Fruit fly (Drosophila melanogaster): ENCODE data around the gene Myo95E.

Myo95E gene

dm6 chr3R:24108902-24109389 lies 52.4 kb downstream of the Myo95E start, which contains the start of the genes eIF4EHP and CG18428 (continued):
- TF ChIP-seq Hr38 (GFP tag; optimal IDR thresholded peaks at IDR 0.05) (peak; percentile 6), CG6163 (GFP tag; IDR thresholded peaks at IDR 0.05) (no peak; the same call in 2 of the 3 replicates), vri (GFP tag; optimal IDR thresholded peaks at IDR 0.05) (peak; percentile 90), CG3032 (tag; optimal IDR thresholded peaks at IDR 0.05) (peak; percentile 100), achi (GFP tag; optimal IDR thresholded peaks at IDR 0.05) (peak; percentile 100), dsx (GFP tag; optimal IDR thresholded peaks at IDR 0.05; ENCODE audit: poor library complexity, severe bottlenecking) (peak; percentile 99), Eip75B (GFP tag; optimal IDR thresholded peaks at IDR 0.05) (peak; percentile 94), CG7368 (GFP tag; optimal IDR thresholded peaks at IDR 0.05) (peak; percentile 98), acj6 (GFP tag; optimal IDR thresholded peaks at IDR 0.05) (peak; percentile 99), CG16779 (tag; optimal IDR thresholded peaks at IDR 0.05) (peak; percentile 98), Lpt (GFP tag; optimal IDR thresholded peaks at IDR 0.05) (peak; percentile 99), CG6854 (GFP tag; optimal IDR thresholded peaks at IDR 0.05) (peak; percentile 98), Blimp-1 (GFP tag; optimal IDR thresholded peaks at IDR 0.05) (peak; percentile 98), CG1621 (tag; optimal IDR thresholded peaks at IDR 0.05) (peak; percentile 97), fkh (GFP tag; optimal IDR thresholded peaks at IDR 0.05) (peak; percentile 86), Eip93F (GFP tag; optimal IDR thresholded peaks at IDR 0.05) (peak; percentile 93)

dm6 chr3R:24106879-24107441 lies 54.3 kb downstream of the Myo95E start, which contains the start of gene CG10694:
Gene CG10694, plus strand, starts transcription at chr3R:24107391.
- TF ChIP-seq CG4318 (GFP tag; optimal IDR thresholded peaks at IDR 0.05), result no peak
- no peak for TF ChIP-seq CG3032 (tag; optimal IDR thresholded peaks at IDR 0.05)
- TF ChIP-seq CG32006 (GFP tag; optimal IDR thresholded peaks at IDR 0.05), result no peak
- no peak for TF ChIP-seq CG16779 (tag; optimal IDR thresholded peaks at IDR 0.05)
- TF ChIP-seq CG3919 (GFP tag; optimal IDR thresholded peaks at IDR 0.05), result no peak
- no peak for TF ChIP-seq Hr38 (GFP tag; optimal IDR thresholded peaks at IDR 0.05)
- no peak for TF ChIP-seq Eip75B (GFP tag; optimal IDR thresholded peaks at IDR 0.05)
- no peak for TF ChIP-seq CG11902 (GFP tag; optimal IDR thresholded peaks at IDR 0.05)
- no peak for TF ChIP-seq net (GFP tag; optimal IDR thresholded peaks at IDR 0.05)
- TF ChIP-seq CG6276 (GFP tag; optimal IDR thresholded peaks at IDR 0.05), result no peak
- TF ChIP-seq fd59A (GFP tag; optimal IDR thresholded peaks at IDR 0.05), result no peak
- TF ChIP-seq CG31627 (GFP tag; optimal IDR thresholded peaks at IDR 0.05), result no peak
- no peak for TF ChIP-seq OdsH (GFP tag; optimal IDR thresholded peaks at IDR 0.05)
- TF ChIP-seq Eip93F (GFP tag; optimal IDR thresholded peaks at IDR 0.05), result no peak
- TF ChIP-seq Sox14 (GFP tag; optimal IDR thresholded peaks at IDR 0.05), result no peak
- TF ChIP-seq CG10631 (GFP tag; optimal IDR thresholded peaks at IDR 0.05), result no peak
- TF ChIP-seq CG8632 (GFP tag; optimal IDR thresholded peaks at IDR 0.05), result no peak
- no peak for TF ChIP-seq svp (GFP tag)
- no peak for TF ChIP-seq CG7368 (GFP tag; optimal IDR thresholded peaks at IDR 0.05)

- TF ChIP-seq svp (GFP tag) (peak; percentile 77), lz (GFP tag; optimal IDR thresholded peaks at IDR 0.05) (peak; percentile 47), ss (GFP tag; optimal IDR thresholded peaks at IDR 0.05) (peak; percentile 24 to 27), eg (GFP tag; IDR thresholded peaks at IDR 0.05) (no peak), CG6792 (GFP tag; optimal IDR thresholded peaks at IDR 0.05) (peak; percentile 72), Met (GFP tag; optimal IDR thresholded peaks at IDR 0.05) (peak; percentile 76), Ets21C (GFP tag; optimal IDR thresholded peaks at IDR 0.05) (peak; percentile 44), achi (GFP tag; optimal IDR thresholded peaks at IDR 0.05) (peak; percentile 82), dsx (GFP tag; optimal IDR thresholded peaks at IDR 0.05; ENCODE audit: poor library complexity, severe bottlenecking) (no peak), Sox102F (GFP tag; optimal IDR thresholded peaks at IDR 0.05) (peak; percentile 82), Eip75B (GFP tag; optimal IDR thresholded peaks at IDR 0.05) (peak; percentile 65), Eip78C (GFP tag) (peak; percentile 92), CG7368 (GFP tag; optimal IDR thresholded peaks at IDR 0.05) (peak; percentile 49), esn (GFP tag; optimal IDR thresholded peaks at IDR 0.05) (peak; percentile 81), Lpt (GFP tag; optimal IDR thresholded peaks at IDR 0.05) (peak; percentile 8), CG6808 (GFP tag; optimal IDR thresholded peaks at IDR 0.05) (peak; percentile 6), spab (GFP tag; optimal IDR thresholded peaks at IDR 0.05) (no peak), OdsH (GFP tag; optimal IDR thresholded peaks at IDR 0.05) (peak; percentile 70), CG32006 (GFP tag; optimal IDR thresholded peaks at IDR 0.05) (peak; percentile 27), CG1621 (tag; optimal IDR thresholded peaks at IDR 0.05) (peak; percentile 71), CG3919 (GFP tag; optimal IDR thresholded peaks at IDR 0.05) (peak; percentile 77), salr (GFP tag; optimal IDR thresholded peaks at IDR 0.05) (peak in 1 of 2 experiments; percentile 42), CG11762 (GFP tag; optimal IDR thresholded peaks at IDR 0.05; ENCODE audit: insufficient read depth) (peak; percentile 59), Hr39 (GFP tag; optimal IDR thresholded peaks at IDR 0.05) (peak; percentile 34), pdm3 (GFP tag; optimal IDR thresholded peaks at IDR 0.05) (peak; percentile 78)
Observed at dm6 chr3R:24106059-24106631, 55.2 kb downstream of the Myo95E start.

All from whole organism, prepupa.